Fruit fly (Drosophila melanogaster) whole organism, pupa: ENCODE data around the gene CG14949.

Experiments
- CG13204 ChIP-seq: fragments of 200-800 bp; sonication (Bioruptor generic); optimal IDR thresholded peaks from 2 replicates; lab custom pipeline; 2018; ENCODE audit warnings: missing biosample characterization, mild to moderate bottlenecking, missing genetic modification characterization, moderate library complexity
- CG14655 ChIP-seq: fragments of 200-800 bp; sonication (Bioruptor generic); optimal IDR thresholded peaks from 3 replicates; lab custom pipeline; 2017; ENCODE audit warnings: mild to moderate bottlenecking, missing biosample characterization, missing genetic modification reagents, missing genetic modification characterization
- CG15710 ChIP-seq: fragments of 200-800 bp; sonication (Bioruptor generic); optimal IDR thresholded peaks from 2 replicates; lab custom pipeline; 2018; ENCODE audit warnings: missing biosample characterization, mild to moderate bottlenecking, missing genetic modification characterization, moderate library complexity
- CG32121 ChIP-seq: fragments of 200-800 bp; sonication (Bioruptor generic); IDR thresholded peaks from 2 replicates; pipeline ENCODE4 v1.3.6; 2022; ENCODE audit warnings: missing biosample characterization, missing genetic modification characterization
- CG34367 ChIP-seq: fragments of 200-800 bp; sonication (Bioruptor generic); optimal IDR thresholded peaks from 2 replicates; lab custom pipeline; 2018; ENCODE audit warnings: missing biosample characterization, mild to moderate bottlenecking, missing genetic modification characterization
- CG8301 ChIP-seq: fragments of 200-800 bp; sonication (Bioruptor generic); optimal IDR thresholded peaks from 2 replicates; lab custom pipeline; 2018; ENCODE audit warnings: missing biosample characterization, mild to moderate bottlenecking, missing genetic modification characterization
- D1 ChIP-seq: fragments of 200-800 bp; sonication (Bioruptor generic); optimal IDR thresholded peaks from 2 replicates; lab custom pipeline; 2018; ENCODE audit warnings: missing biosample characterization, mild to moderate bottlenecking, missing genetic modification characterization, moderate library complexity
- EcR ChIP-seq: fragments of 200-800 bp; sonication (Bioruptor generic); optimal IDR thresholded peaks from 3 replicates; lab custom pipeline; 2019; ENCODE audit warnings: missing biosample characterization, missing genetic modification characterization, mild to moderate bottlenecking, moderate library complexity, missing genetic modification reagents
- Pif1B ChIP-seq: fragments of 200-800 bp; sonication (Bioruptor generic); optimal IDR thresholded peaks from 3 replicates; lab custom pipeline; 2016; ENCODE audit warnings: missing biosample characterization, missing genetic modification characterization
- Snoo ChIP-seq: fragments of 200-800 bp; sonication (Bioruptor generic); optimal IDR thresholded peaks from 3 replicates; lab custom pipeline; 2017; ENCODE audit warnings: missing biosample characterization, mild to moderate bottlenecking, missing genetic modification characterization, inconsistent platforms
- fd96Ca ChIP-seq: fragments of 200-800 bp; sonication (Bioruptor generic); IDR thresholded peaks from 3 replicates; pipeline ENCODE4 v1.3.6; 2022; ENCODE audit warnings: missing biosample characterization, missing genetic modification characterization
- gl ChIP-seq: fragments of 200-800 bp; sonication (Bioruptor generic); optimal IDR thresholded peaks from 2 replicates; lab custom pipeline; 2018; ENCODE audit warnings: missing biosample characterization, mild to moderate bottlenecking, missing genetic modification characterization
- rn ChIP-seq: fragments of 200-800 bp; sonication (Bioruptor generic); IDR thresholded peaks from 2 replicates; pipeline ENCODE4 v1.3.6; 2022; ENCODE audit warnings: missing biosample characterization, missing genetic modification characterization

DNA sequence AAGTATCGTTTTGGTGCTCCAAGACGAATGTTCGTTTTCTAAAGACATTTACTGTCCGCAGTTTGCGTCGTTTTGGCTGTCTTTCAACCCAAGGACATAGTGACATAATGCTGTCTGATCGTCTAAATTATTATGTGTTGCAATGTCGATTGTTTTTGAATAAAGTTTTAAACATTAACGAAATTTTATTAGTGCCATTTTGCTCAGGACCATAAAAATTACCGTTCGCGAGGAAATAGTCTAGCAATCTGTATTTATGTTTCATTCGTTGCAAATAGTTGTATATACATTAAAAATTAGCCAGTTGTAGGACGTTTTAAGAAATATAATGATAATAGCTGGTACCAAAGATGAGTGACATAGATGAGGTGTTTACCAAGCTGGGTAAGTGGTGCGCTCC, 18.1 kb upstream of the CG14949 start, which contains the start of gene CG33234:
- TF ChIP-seq CG34367 (tag; lab: Kevin White, UChicago) (no peak), gl (tag; lab: Kevin White, UChicago) (no peak), CG8301 (tag; lab: Kevin White, UChicago) (no peak), CG13204 (GFP tag; lab: Kevin White, UChicago) (no peak), Pif1B (no peak), CG32121 (no peak), D1 (tag; lab: Kevin White, UChicago) (no peak), CG15710 (tag; lab: Kevin White, UChicago) (no peak), Snoo (tag; lab: Kevin White, UChicago) (no peak), fd96Ca (GFP tag; lab: Robert Waterston, UW) (no peak), CG14655 (no peak), EcR (GFP tag; lab: Kevin White, UChicago) (no peak), rn (GFP tag; lab: Robert Waterston, UW) (no peak)
